Fruit fly (Drosophila melanogaster) whole organism, wandering third instar larva: Measurements from ENCODE around the gene CG2964.

Source experiments
- Abd-B ChIP-seq: fragments of >200 bp; optimal IDR thresholded peaks from 2 replicates; lab custom pipeline; 2017; ENCODE audit warnings: missing biosample characterization, missing genetic modification characterization
- CG32264 ChIP-seq: fragments of 200-800 bp; sonication (Bioruptor generic); optimal IDR thresholded peaks from 2 replicates; lab custom pipeline; 2016; ENCODE audit warnings: missing biosample characterization, missing genetic modification characterization
- CG9705 ChIP-seq: fragments of 200-800 bp; sonication (Bioruptor generic); optimal IDR thresholded peaks from 2 replicates; lab custom pipeline; 2018; ENCODE audit warnings: missing biosample characterization, mild to moderate bottlenecking, missing genetic modification characterization
- CrebA ChIP-seq: fragments of 200-800 bp; sonication (Bioruptor generic); optimal IDR thresholded peaks from 2 replicates; lab custom pipeline; 2016; ENCODE audit warnings: missing biosample characterization, mild to moderate bottlenecking, missing genetic modification characterization, borderline replicate concordance
- Dfd ChIP-seq: fragments of >200 bp; optimal IDR thresholded peaks from 2 replicates; lab custom pipeline; 2017; ENCODE audit warnings: missing biosample characterization, missing genetic modification characterization
- Dif ChIP-seq: fragments of 200-275, 200-300 bp; sonication (Bioruptor generic); optimal IDR thresholded peaks from 2 replicates; lab custom pipeline; 2018; ENCODE audit warnings: missing biosample characterization, missing genetic modification characterization; ENCODE audit not compliant: partially characterized antibody
- GATAd ChIP-seq: sonication (Bioruptor generic); optimal IDR thresholded peaks from 2 replicates; lab custom pipeline; 2016; ENCODE audit warnings: missing biosample characterization, missing genetic modification characterization
- HLH106 ChIP-seq: fragments of 200-800 bp; optimal IDR thresholded peaks from 3 replicates; lab custom pipeline; 2019; ENCODE audit warnings: missing biosample characterization, mild to moderate bottlenecking, missing genetic modification characterization, moderate library complexity
- Hnf4 ChIP-seq: fragments of 200-800 bp; sonication (Bioruptor generic); optimal IDR thresholded peaks from 2 replicates; lab custom pipeline; 2016; ENCODE audit warnings: missing biosample characterization, mild to moderate bottlenecking, missing genetic modification characterization
- Hr78 ChIP-seq: fragments of >200 bp; optimal IDR thresholded peaks from 2 replicates; lab custom pipeline; 2017; ENCODE audit warnings: missing biosample characterization, missing genetic modification characterization
- Hr83 ChIP-seq: fragments of 200-300 bp; sonication (Bioruptor generic); optimal IDR thresholded peaks from 2 replicates; lab custom pipeline; 2016; ENCODE audit warnings: missing biosample characterization, mild to moderate bottlenecking, missing genetic modification characterization, moderate library complexity; ENCODE audit not compliant: poor library complexity, severe bottlenecking
- Jra ChIP-seq: sonication (Bioruptor generic); optimal IDR thresholded peaks from 2 replicates; lab custom pipeline; 2016; ENCODE audit warnings: missing biosample characterization, missing genetic modification characterization
- Mio ChIP-seq: sonication (Bioruptor generic); optimal IDR thresholded peaks from 2 replicates; lab custom pipeline; 2016; ENCODE audit warnings: missing biosample characterization, missing genetic modification characterization
- Myc ChIP-seq: fragments of >200 bp; optimal IDR thresholded peaks from 2 replicates; lab custom pipeline; 2017
- N ChIP-seq: fragments of >200 bp; optimal IDR thresholded peaks from 2 replicates; lab custom pipeline; 2018; ENCODE audit warnings: missing biosample characterization, missing external identifiers, missing genetic modification characterization
- OdsH ChIP-seq: fragments of 200-800 bp; sonication (Bioruptor generic); optimal IDR thresholded peaks from 2 replicates; lab custom pipeline; 2016; ENCODE audit warnings: missing biosample characterization, mild to moderate bottlenecking, missing genetic modification characterization
- Rel ChIP-seq, 2 experiments: fragments of 200-800 bp; sonication (Bioruptor generic) in 1 of 2; optimal IDR thresholded peaks; 2 replicates in 1 of 2; 3 replicates in 1 of 2; lab custom pipeline; 2016 to 2019; ENCODE audit warnings: mild to moderate bottlenecking in 2 of 2, missing biosample characterization in 2 of 2, missing genetic modification characterization in 2 of 2, moderate library complexity in 1 of 2
- Sp1 ChIP-seq: fragments of 200-800 bp; sonication (Bioruptor generic); optimal IDR thresholded peaks from 3 replicates; lab custom pipeline; 2019; ENCODE audit warnings: missing biosample characterization, mild to moderate bottlenecking, missing genetic modification characterization, moderate library complexity
- Vsx2 ChIP-seq: fragments of 200-300, 225-300 bp; sonication (Bioruptor generic); optimal IDR thresholded peaks from 2 replicates; lab custom pipeline; 2018; ENCODE audit warnings: missing biosample characterization, missing genetic modification characterization; ENCODE audit not compliant: partially characterized antibody
- br ChIP-seq: fragments of 200-800 bp; sonication (Bioruptor generic); optimal IDR thresholded peaks from 2 replicates; lab custom pipeline; 2016; ENCODE audit warnings: missing biosample characterization, missing genetic modification characterization
- brk ChIP-seq: fragments of 200-800 bp; sonication (Bioruptor generic); optimal IDR thresholded peaks from 2 replicates; lab custom pipeline; 2016; ENCODE audit warnings: missing biosample characterization, mild to moderate bottlenecking, missing genetic modification characterization
- dl ChIP-seq, 2 experiments: fragments of 175-275, 200-275 bp in 1 of 2; fragments of 200-275 bp in 1 of 2; sonication (Bioruptor generic); optimal IDR thresholded peaks; lab custom pipeline; 2018; ENCODE audit warnings: mild to moderate bottlenecking in 2 of 2, missing biosample characterization in 2 of 2, missing genetic modification characterization in 2 of 2, moderate library complexity in 2 of 2; ENCODE audit not compliant: partially characterized antibody in 2 of 2, insufficient read depth in 1 of 2
- dmrt93B ChIP-seq: fragments of 200-800 bp; sonication (Bioruptor generic); optimal IDR thresholded peaks from 2 replicates; lab custom pipeline; 2018; ENCODE audit warnings: missing biosample characterization, mild to moderate bottlenecking, missing genetic modification characterization
- dsf ChIP-seq: sonication (Bioruptor generic); optimal IDR thresholded peaks from 2 replicates; lab custom pipeline; 2016; ENCODE audit warnings: missing biosample characterization, missing genetic modification characterization, borderline replicate concordance
- ey ChIP-seq: fragments of 200-800 bp; sonication (Bioruptor generic); optimal IDR thresholded peaks from 2 replicates; lab custom pipeline; 2016; ENCODE audit warnings: missing biosample characterization, missing genetic modification characterization
- foxo ChIP-seq, 2 experiments: fragments of 200-800 bp; sonication (Bioruptor generic); optimal IDR thresholded peaks; 2 replicates in 1 of 2; 3 replicates in 1 of 2; lab custom pipeline; 2016 to 2017; ENCODE audit warnings: missing biosample characterization in 2 of 2, missing genetic modification characterization in 2 of 2
- fru ChIP-seq: fragments of 200-800 bp; sonication (Bioruptor generic); optimal IDR thresholded peaks from 3 replicates; lab custom pipeline; 2016; ENCODE audit warnings: missing biosample characterization, mild to moderate bottlenecking, missing genetic modification characterization
- h ChIP-seq: fragments of 200-800 bp; sonication (Bioruptor generic); optimal IDR thresholded peaks from 3 replicates; lab custom pipeline; 2016; ENCODE audit warnings: missing biosample characterization, mild to moderate bottlenecking, missing genetic modification characterization
- jim ChIP-seq: fragments of 175-275, 200-325 bp; sonication (Bioruptor generic); optimal IDR thresholded peaks from 2 replicates; lab custom pipeline; 2016; ENCODE audit warnings: missing biosample characterization, mild to moderate bottlenecking, missing genetic modification characterization
- lola ChIP-seq: fragments of >200 bp; optimal IDR thresholded peaks from 2 replicates; lab custom pipeline; 2017; ENCODE audit warnings: missing biosample characterization, missing genetic modification characterization
- pan ChIP-seq: fragments of >200 bp; optimal IDR thresholded peaks from 2 replicates; lab custom pipeline; 2017
- psq ChIP-seq: fragments of 200-800 bp; sonication (Bioruptor generic); optimal IDR thresholded peaks from 3 replicates; lab custom pipeline; 2017; ENCODE audit warnings: missing biosample characterization, mild to moderate bottlenecking, missing genetic modification characterization, moderate library complexity
- rgr ChIP-seq: fragments of 200-800 bp; sonication (Bioruptor generic); optimal IDR thresholded peaks from 3 replicates; lab custom pipeline; 2016; ENCODE audit warnings: missing biosample characterization, mild to moderate bottlenecking, missing genetic modification characterization
- sage ChIP-seq: fragments of 200-800 bp; sonication (Bioruptor generic); optimal IDR thresholded peaks from 2 replicates; lab custom pipeline; 2016; ENCODE audit warnings: missing biosample characterization, mild to moderate bottlenecking, missing genetic modification characterization
- sv ChIP-seq: fragments of 200-800 bp; sonication (Bioruptor generic); optimal IDR thresholded peaks from 3 replicates; lab custom pipeline; 2016; ENCODE audit warnings: missing biosample characterization, missing genetic modification characterization
- tai ChIP-seq: sonication (Bioruptor generic); optimal IDR thresholded peaks from 2 replicates; lab custom pipeline; 2016; ENCODE audit warnings: missing biosample characterization, missing genetic modification characterization
- usp ChIP-seq: fragments of >200 bp; optimal IDR thresholded peaks from 2 replicates; lab custom pipeline; 2017; ENCODE audit warnings: missing biosample characterization, missing genetic modification characterization
- woc ChIP-seq: sonication (Bioruptor generic); optimal IDR thresholded peaks from 2 replicates; lab custom pipeline; 2016; ENCODE audit warnings: missing biosample characterization, mild to moderate bottlenecking, missing genetic modification characterization

Gene CG2964

DNA sequence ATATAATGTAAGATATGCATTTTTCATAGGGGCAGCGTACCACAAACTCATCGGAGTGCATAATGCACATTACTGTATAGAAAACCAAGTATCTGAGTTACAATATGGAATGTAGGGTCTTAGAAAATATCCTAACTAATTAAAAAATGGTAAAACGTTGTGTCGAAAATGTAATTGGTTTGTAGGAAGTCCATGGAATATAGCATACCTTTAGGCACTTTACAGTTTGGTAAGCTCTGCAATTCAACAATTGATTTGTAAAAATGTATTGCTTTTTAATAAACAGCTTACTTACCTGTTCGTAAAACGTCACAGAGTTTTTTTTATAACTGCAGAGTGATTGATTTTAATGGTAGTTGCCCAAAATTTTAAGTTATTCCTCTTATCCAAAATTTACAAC, at the start of gene CG2964:
TSS of gene CG2964 (plus strand) at position 301 of the 400 bp plus-strand sequence.
- TF ChIP-seq pan (lab: Kevin White, UChicago) (no peak), dmrt93B (GFP tag; lab: Kevin White, UChicago) (no peak), Myc (lab: Kevin White, UChicago) (peak; percentile 62)

dm6 chr2L:2765659-2766373, 46.4 kb upstream of the CG2964 start, which contains the start of the genes Snx21 and aph-1:
Gene Snx21 (minus strand): TSS chr2L:2765665.
Gene aph-1 (plus strand): TSS chr2L:2766233.
- TF ChIP-seq fru (GFP tag; lab: Kevin White, UChicago) (peak; percentile 90), br (GFP tag; lab: Kevin White, UChicago) (peak; percentile 87), Jra (GFP tag; lab: Kevin White, UChicago) (peak; percentile 69), ey (GFP tag; lab: Kevin White, UChicago) (peak; percentile 90), foxo (GFP tag; optimal IDR thresholded peaks at IDR 0.05; lab: Kevin White, UChicago) (peak in 1 of 2 experiments; percentile 93), sv (peak; percentile 83), Abd-B (no peak), usp (GFP tag; lab: Kevin White, UChicago) (no peak), CrebA (GFP tag; lab: Kevin White, UChicago) (no peak), Dfd (no peak), Hr83 (GFP tag; lab: Kevin White, UChicago) (peak; percentile 66), N (GFP tag; lab: Kevin White, UChicago) (no peak), CG9705 (GFP tag; lab: Kevin White, UChicago) (peak; percentile 89), OdsH (GFP tag; lab: Kevin White, UChicago) (peak; percentile 89), HLH106 (tag; lab: Kevin White, UChicago) (peak; percentile 94), Myc (lab: Kevin White, UChicago) (peak; percentile 34), Hr78 (GFP tag; lab: Kevin White, UChicago) (no peak), tai (GFP tag; lab: Kevin White, UChicago) (no peak), h (peak; percentile 88), Hnf4 (GFP tag; lab: Kevin White, UChicago) (peak; percentile 87), Vsx2 (GFP tag; lab: Kevin White, UChicago) (no peak), lola (GFP tag; lab: Kevin White, UChicago) (no peak), dsf (peak; percentile 67), dmrt93B (GFP tag; lab: Kevin White, UChicago) (peak; percentile 82), GATAd (no peak), pan (lab: Kevin White, UChicago) (no peak), Sp1 (GFP tag; lab: Kevin White, UChicago) (peak; percentile 93), CG32264 (GFP tag; lab: Kevin White, UChicago) (peak; percentile 66), rgr (peak; percentile 91), woc (GFP tag; lab: Kevin White, UChicago) (peak; percentile 98), Dif (GFP tag; lab: Kevin White, UChicago) (no peak), sage (GFP tag; lab: Kevin White, UChicago) (no peak), dl (GFP tag; optimal IDR thresholded peaks at IDR 0.05; lab: Kevin White, UChicago; ENCODE audit: insufficient read depth in 1 of 2, partially characterized antibody in 2 of 2) (no peak), Mio (GFP tag; lab: Kevin White, UChicago) (peak; percentile 56), Rel (GFP tag; optimal IDR thresholded peaks at IDR 0.05; lab: Kevin White, UChicago) (peak; percentile 91), Rel (tag; optimal IDR thresholded peaks at IDR 0.05; lab: Kevin White, UChicago) (peak; percentile 89), jim (GFP tag; lab: Kevin White, UChicago) (peak; percentile 16), psq (GFP tag; lab: Kevin White, UChicago) (peak; percentile 85), brk (no peak)
